In the genomic region with DNA sequence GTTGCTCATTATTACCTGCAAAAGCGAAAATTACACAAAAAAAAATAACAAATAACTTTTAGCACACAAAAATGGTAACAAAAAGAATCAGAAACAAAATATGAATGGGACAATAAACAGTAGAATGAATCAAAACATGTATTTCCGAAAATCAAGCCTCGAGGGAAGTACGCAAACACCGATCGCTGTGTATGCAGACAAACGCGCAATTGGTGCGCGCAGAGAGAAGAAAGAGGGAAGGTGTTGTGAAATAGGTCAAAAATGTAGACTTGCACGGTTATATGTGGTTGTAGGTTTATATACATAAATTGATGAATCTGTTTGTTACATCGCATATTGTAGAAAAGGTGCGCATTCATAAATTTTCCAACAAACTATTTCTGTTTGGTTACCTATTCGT, we compare ENCODE assay signal across 5 worm cellular contexts.
A peak's percentile ranks its signal among the peaks of the same experiment; 100 is the strongest.
TF ChIP-seq lines count a peak whose summit lies in the region.

A gene (minus strand): TSS at position 23 of the 400 bp plus-strand sequence.

TF ChIP-seq in whole organism, L1 larva, 84 proteins besides CTCF, POLR2A, EP300 and RAD21 (continues in another document):
- no peak for TF ChIP-seq unc-30 (tag; optimal IDR thresholded peaks at IDR 0.05; lab: Kevin White, UChicago)
- peak; percentile 43 to 77 for TF ChIP-seq lin-35 (GFP tag; optimal IDR thresholded peaks at IDR 0.05; lab: Kevin White, UChicago)
- peak; percentile 68 for TF ChIP-seq nhr-20 (tag; optimal IDR thresholded peaks at IDR 0.05; lab: Kevin White, UChicago)
- TF ChIP-seq lin-15B (tag; optimal IDR thresholded peaks at IDR 0.05; lab: Kevin White, UChicago) = no peak
- no peak for TF ChIP-seq egl-13 (tag; optimal IDR thresholded peaks at IDR 0.05; lab: Kevin White, UChicago)
- peak in 1 of 2 experiments; percentile 47 for TF ChIP-seq mdl-1 (tag; optimal IDR thresholded peaks at IDR 0.05; lab: Kevin White, UChicago)
- TF ChIP-seq jun-1 (tag; optimal IDR thresholded peaks at IDR 0.05; lab: Kevin White, UChicago) = peak; percentile 32
- TF ChIP-seq nhr-90 (tag; optimal IDR thresholded peaks at IDR 0.05; lab: Kevin White, UChicago; ENCODE audit: poor library complexity) = peak; percentile 43
- TF ChIP-seq lin-14 (GFP tag; optimal IDR thresholded peaks at IDR 0.05; lab: Kevin White, UChicago) = peak; percentile 79
- peak; percentile 35 to 63 (median 40) for TF ChIP-seq dpl-1 (GFP tag; optimal IDR thresholded peaks at IDR 0.05; lab: Kevin White, UChicago)
- TF ChIP-seq nhr-11 (tag; optimal IDR thresholded peaks at IDR 0.05; lab: Kevin White, UChicago) = no peak
- TF ChIP-seq efl-1 (optimal IDR thresholded peaks at IDR 0.05; lab: Kevin White, UChicago) = peak; percentile 55 to 61
- TF ChIP-seq efl-1 (GFP tag; optimal IDR thresholded peaks at IDR 0.05 in 1 of 2; lab: Kevin White, UChicago) = peak; percentile 34 to 91
- TF ChIP-seq skn-1 (tag; optimal IDR thresholded peaks at IDR 0.05; lab: Kevin White, UChicago) = peak; percentile 85
- peak; percentile 50 for TF ChIP-seq rnt-1 (tag; optimal IDR thresholded peaks at IDR 0.05; lab: Kevin White, UChicago)
- peak in 1 of 2 experiments; percentile 3 for TF ChIP-seq ztf-11 (tag; optimal IDR thresholded peaks at IDR 0.05; lab: Kevin White, UChicago)
- peak; percentile 60 for TF ChIP-seq nhr-47 (tag; optimal IDR thresholded peaks at IDR 0.05; lab: Kevin White, UChicago)

TF ChIP-seq in whole organism, L3 larva, 47 proteins besides CTCF, POLR2A, EP300 and RAD21 (continues in another document):
- TF ChIP-seq zag-1 (tag; optimal IDR thresholded peaks at IDR 0.05; lab: Kevin White, UChicago) = no peak
- no peak for TF ChIP-seq nhr-11 (tag; optimal IDR thresholded peaks at IDR 0.05; lab: Kevin White, UChicago)
- no peak for TF ChIP-seq daf-12 (tag; optimal IDR thresholded peaks at IDR 0.05; lab: Kevin White, UChicago)
- TF ChIP-seq lin-39 (tag; optimal IDR thresholded peaks at IDR 0.05; lab: Kevin White, UChicago) = no peak
- no peak for TF ChIP-seq mdl-1 (tag; optimal IDR thresholded peaks at IDR 0.05; lab: Kevin White, UChicago)
- no peak for TF ChIP-seq nhr-67 (tag; optimal IDR thresholded peaks at IDR 0.05; lab: Kevin White, UChicago)
- no peak for TF ChIP-seq nhr-76 (tag; optimal IDR thresholded peaks at IDR 0.05; lab: Kevin White, UChicago)
- TF ChIP-seq ceh-9 (tag; optimal IDR thresholded peaks at IDR 0.05; lab: Kevin White, UChicago) = no peak
- TF ChIP-seq egl-5 (tag; optimal IDR thresholded peaks at IDR 0.05; lab: Kevin White, UChicago) = peak; percentile 57
- TF ChIP-seq snpc-4 (tag; optimal IDR thresholded peaks at IDR 0.05; lab: Kevin White, UChicago) = peak; percentile 76
- no peak for TF ChIP-seq fkh-10 (GFP tag; optimal IDR thresholded peaks at IDR 0.05; lab: Kevin White, UChicago)
- TF ChIP-seq aly-2 (tag; optimal IDR thresholded peaks at IDR 0.05; lab: Kevin White, UChicago) = no peak
- no peak for TF ChIP-seq ceh-16 (tag; optimal IDR thresholded peaks at IDR 0.05; lab: Kevin White, UChicago)
- TF ChIP-seq fkh-2 (tag; optimal IDR thresholded peaks at IDR 0.05; lab: Kevin White, UChicago) = no peak
- no peak for TF ChIP-seq elt-3 (tag; optimal IDR thresholded peaks at IDR 0.05; lab: Kevin White, UChicago)
- TF ChIP-seq ama-1 (optimal IDR thresholded peaks at IDR 0.05; lab: Kevin White, UChicago) = no peak
- no peak for TF ChIP-seq nhr-237 (tag; optimal IDR thresholded peaks at IDR 0.05; lab: Kevin White, UChicago)
- no peak for TF ChIP-seq nhr-12 (tag; optimal IDR thresholded peaks at IDR 0.05; lab: Kevin White, UChicago)
- TF ChIP-seq fos-1 (tag; optimal IDR thresholded peaks at IDR 0.05; lab: Kevin White, UChicago) = no peak

TF ChIP-seq in whole organism, early embryonic, 17 proteins besides CTCF, POLR2A, EP300 and RAD21:
- TF ChIP-seq flt-1 (GFP tag; IDR thresholded peaks at IDR 0.05; lab: Robert Waterston, UW) (0 out of 2 replicates have a peak, but pooled peaks have one; percentile 14), F13C5.2 (tag; optimal IDR thresholded peaks at IDR 0.05; lab: Kevin White, UChicago) (peak; percentile 50), ama-1 (optimal IDR thresholded peaks at IDR 0.05; lab: Kevin White, UChicago) (no peak)

TF ChIP-seq in whole organism, midembryonic, 9 proteins besides CTCF, POLR2A, EP300 and RAD21:
- 0 out of 2 replicates have a peak, but pooled peaks have one; percentile 28 for TF ChIP-seq ztf-29 (GFP tag; IDR thresholded peaks at IDR 0.05; lab: Robert Waterston, UW)
- TF ChIP-seq flt-1 (GFP tag; IDR thresholded peaks at IDR 0.05; lab: Robert Waterston, UW) = 0 out of 2 replicates have a peak, but pooled peaks have one; percentile 21
- TF ChIP-seq cog-1 (tag; optimal IDR thresholded peaks at IDR 0.05; lab: Kevin White, UChicago) = no peak
- TF ChIP-seq T22C8.4 (GFP tag; IDR thresholded peaks at IDR 0.05; lab: Robert Waterston, UW) = no peak
- TF ChIP-seq klf-2 (GFP tag; conservative IDR thresholded peaks at IDR 0.05; lab: Robert Waterston, UW) = no peak
- TF ChIP-seq ztf-23 (GFP tag; IDR thresholded peaks at IDR 0.05; lab: Robert Waterston, UW) = 0 out of 2 replicates have a peak, but pooled peaks have one; percentile 44
- TF ChIP-seq med-1 (GFP tag; optimal IDR thresholded peaks at IDR 0.05; lab: Kevin White, UChicago; ENCODE audit: insufficient read depth) = no peak
TF ChIP-seq in whole organism, midembryonic: peak in this region for 3.

TF ChIP-seq in whole organism, young adult, 124 proteins besides CTCF, POLR2A, EP300 and RAD21:
- TF ChIP-seq pbrm-1 (GFP tag; IDR thresholded peaks at IDR 0.05; lab: Robert Waterston, UW) (0 out of 2 replicates have a peak, but pooled peaks have one; percentile 11), hlh-12 (tag; optimal IDR thresholded peaks at IDR 0.05; lab: Kevin White, UChicago) (no peak), aptf-2 (GFP tag; conservative IDR thresholded peaks at IDR 0.05; lab: Robert Waterston, UW) (peak; percentile 94), dox-1 (GFP tag; IDR thresholded peaks at IDR 0.05; lab: Robert Waterston, UW) (peak; percentile 50; the same call in 1 of the 2 replicates), mcd-1 (GFP tag; IDR thresholded peaks at IDR 0.05; lab: Robert Waterston, UW) (0 out of 2 replicates have a peak, but pooled peaks have one; percentile 14), snpc-4 (GFP tag; optimal IDR thresholded peaks at IDR 0.05; lab: Kevin White, UChicago) (no peak), snpc-4 (tag; optimal IDR thresholded peaks at IDR 0.05; lab: Kevin White, UChicago) (peak in 1 of 4 experiments; percentile 38), ztf-6 (GFP tag; IDR thresholded peaks at IDR 0.05; lab: Robert Waterston, UW) (no peak), attf-5 (GFP tag; optimal IDR thresholded peaks at IDR 0.05; lab: Kevin White, UChicago) (peak; percentile 71), snpc-3.4 (tag; optimal IDR thresholded peaks at IDR 0.05; lab: Kevin White, UChicago) (no peak), ceh-27 (GFP tag; optimal IDR thresholded peaks at IDR 0.05; lab: Kevin White, UChicago) (peak; percentile 5), hmg-1.2 (GFP tag; IDR thresholded peaks at IDR 0.05; lab: Robert Waterston, UW) (peak; percentile 38; the same call in 1 of the 2 replicates), cebp-1 (GFP tag; IDR thresholded peaks at IDR 0.05; lab: Robert Waterston, UW) (peak; percentile 95), cebp-1 (tag; optimal IDR thresholded peaks at IDR 0.05; lab: Kevin White, UChicago) (peak; percentile 97), rcor-1 (GFP tag; IDR thresholded peaks at IDR 0.05; lab: Robert Waterston, UW) (0 out of 2 replicates have a peak, but pooled peaks have one; percentile 8), lin-35 (GFP tag; optimal IDR thresholded peaks at IDR 0.05; lab: Kevin White, UChicago) (peak in 1 of 3 experiments; percentile 43), efl-1 (GFP tag; optimal IDR thresholded peaks at IDR 0.05; lab: Kevin White, UChicago) (peak; percentile 39), mxl-1 (tag; optimal IDR thresholded peaks at IDR 0.05; lab: Kevin White, UChicago) (no peak), ZK185.1 (tag; optimal IDR thresholded peaks at IDR 0.05; lab: Kevin White, UChicago; ENCODE audit: poor library complexity, severe bottlenecking) (peak; percentile 27), nhr-80 (tag; optimal IDR thresholded peaks at IDR 0.05; lab: Kevin White, UChicago) (peak; percentile 42), lsl-1 (GFP tag; optimal IDR thresholded peaks at IDR 0.05; lab: Kevin White, UChicago) (no peak)
